Worm (Caenorhabditis elegans): ENCODE results near the gene sax-3.

The sax-3 gene

ce11 chrX:3453870-3454269 lies 11.9 kb downstream of the sax-3 start:
- TF ChIP-seq F57A8.1 (GFP tag; optimal IDR thresholded peaks at IDR 0.05) (no peak), nhr-120 (GFP tag; IDR thresholded peaks at IDR 0.05) (no peak), attf-3 (GFP tag; conservative IDR thresholded peaks at IDR 0.05) (no peak), sea-2 (GFP tag; IDR thresholded peaks at IDR 0.05) (no peak), Y53G8AR.9 (GFP tag; conservative IDR thresholded peaks at IDR 0.05) (no peak), rec-8 (tag; optimal IDR thresholded peaks at IDR 0.05) (no peak)

- no peak for TF ChIP-seq F23B12.7 (tag; optimal IDR thresholded peaks at IDR 0.05; ENCODE audit: insufficient read depth)
- TF ChIP-seq bed-1 (GFP tag; IDR thresholded peaks at IDR 0.05), result no peak
- TF ChIP-seq F22D6.2 (tag; optimal IDR thresholded peaks at IDR 0.05), result no peak
- no peak for TF ChIP-seq sptf-2 (GFP tag; optimal IDR thresholded peaks at IDR 0.05)
- TF ChIP-seq rec-8 (tag; optimal IDR thresholded peaks at IDR 0.05), result no peak
- TF ChIP-seq ccch-3 (GFP tag; optimal IDR thresholded peaks at IDR 0.05), result no peak
- no peak for TF ChIP-seq aptf-3 (GFP tag; IDR thresholded peaks at IDR 0.05)
- TF ChIP-seq ekl-4 (GFP tag; IDR thresholded peaks at IDR 0.05), result no peak
- TF ChIP-seq zfh-2 (GFP tag; conservative IDR thresholded peaks at IDR 0.05), result no peak
- no peak for TF ChIP-seq lsl-1 (GFP tag; optimal IDR thresholded peaks at IDR 0.05)
Observed at ce11 chrX:3451122-3451521, 14.6 kb downstream of the sax-3 start, which contains the start of gene ZK813.5. Gene ZK813.5, minus strand, starts transcription at chrX:3451222.

DNA sequence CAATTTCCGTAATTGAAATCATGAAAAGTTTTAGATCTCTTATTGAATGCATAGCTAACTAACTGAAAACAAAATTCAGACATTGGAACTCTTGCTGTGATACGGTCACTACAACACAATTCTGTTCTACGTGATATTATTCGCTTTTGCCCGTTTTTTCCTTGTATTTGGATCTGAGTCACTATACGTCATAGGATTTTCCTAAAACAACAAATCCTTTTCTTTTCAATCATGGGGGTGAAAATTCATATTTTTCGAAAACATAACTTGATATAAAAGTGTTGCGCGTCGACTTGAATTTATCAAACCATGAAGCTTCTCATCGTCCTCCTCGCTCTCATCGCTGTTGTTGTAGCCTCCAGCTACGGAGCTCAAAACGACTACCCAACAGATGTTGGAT lies 19.7 kb downstream of the sax-3 start, which contains the start of gene ZK813.1:
TSS of gene ZK813.1 (plus strand) at position 301 of the 400 bp plus-strand sequence.
- TF ChIP-seq mxl-1 (tag; optimal IDR thresholded peaks at IDR 0.05) (no peak), ceh-79 (tag; optimal IDR thresholded peaks at IDR 0.05) (no peak), B0336.3 (GFP tag; IDR thresholded peaks at IDR 0.05) (no peak)

- TF ChIP-seq ztf-3 (GFP tag; optimal IDR thresholded peaks at IDR 0.05) (no peak), T07F8.4 (tag; optimal IDR thresholded peaks at IDR 0.05) (no peak), nhr-120 (GFP tag; IDR thresholded peaks at IDR 0.05) (no peak)
Observed at ce11 chrX:3444514-3444913, 21.2 kb downstream of the sax-3 start, which contains the start of gene ZK813.7. Gene ZK813.7, plus strand, starts transcription at chrX:3444814.

DNA sequence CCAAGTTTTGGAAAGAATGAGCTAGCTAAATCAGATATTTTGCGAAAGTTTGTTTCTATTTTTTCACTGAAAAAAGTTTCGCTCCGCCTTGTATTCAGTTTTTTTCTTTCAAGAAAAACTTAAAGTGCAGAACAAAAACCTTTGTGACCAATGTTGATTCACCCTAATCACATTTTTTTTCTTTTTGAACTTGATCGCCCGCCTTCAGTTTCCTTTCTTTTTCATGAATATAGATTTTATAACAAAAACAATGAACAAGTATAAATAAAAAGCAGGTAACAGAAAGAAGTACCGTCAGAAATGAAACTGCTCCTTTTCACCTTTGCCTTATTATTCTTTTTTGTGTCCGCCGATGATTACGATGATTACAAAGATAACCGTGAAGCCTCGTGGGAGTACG lies 22.2 kb downstream of the sax-3 start, which contains the start of gene ZK813.2:
TSS of gene ZK813.2 (plus strand) at position 301 of the 400 bp plus-strand sequence.
- no peak for TF ChIP-seq Y53F4B.3 (GFP tag; IDR thresholded peaks at IDR 0.05)
- TF ChIP-seq xnd-1 (tag; optimal IDR thresholded peaks at IDR 0.05), result no peak
- TF ChIP-seq lin-26 (GFP tag; IDR thresholded peaks at IDR 0.05), result no peak
- no peak for TF ChIP-seq nhr-27 (tag; optimal IDR thresholded peaks at IDR 0.05)
- no peak for TF ChIP-seq mes-4 (tag; optimal IDR thresholded peaks at IDR 0.05)
- TF ChIP-seq hmg-20 (GFP tag; IDR thresholded peaks at IDR 0.05), result no peak
- TF ChIP-seq F23B12.7 (tag; optimal IDR thresholded peaks at IDR 0.05; ENCODE audit: insufficient read depth), result no peak
- no peak for TF ChIP-seq tlf-1 (GFP tag; optimal IDR thresholded peaks at IDR 0.05)
- TF ChIP-seq D2030.7 (GFP tag; IDR thresholded peaks at IDR 0.05), result no peak

ce11 chrX:3441539-3441938 lies 24.2 kb downstream of the sax-3 start, which contains the start of gene ZK813.3:
Gene ZK813.3, plus strand, starts transcription at chrX:3441839.
- no peak for TF ChIP-seq Y53G8AR.9 (GFP tag; conservative IDR thresholded peaks at IDR 0.05)

- TF ChIP-seq pbrm-1 (GFP tag; IDR thresholded peaks at IDR 0.05) (no peak), snpc-1.1 (tag; optimal IDR thresholded peaks at IDR 0.05; ENCODE audit: insufficient read depth) (no peak), Y53F4B.3 (GFP tag; IDR thresholded peaks at IDR 0.05) (no peak), madf-6 (GFP tag; IDR thresholded peaks at IDR 0.05) (no peak), tbp1 (GFP tag; optimal IDR thresholded peaks at IDR 0.05) (no peak), nhr-120 (GFP tag; IDR thresholded peaks at IDR 0.05) (no peak), hlh-12 (tag; optimal IDR thresholded peaks at IDR 0.05) (no peak), pha-4 (tag; optimal IDR thresholded peaks at IDR 0.05) (no peak), somi-1 (GFP tag; optimal IDR thresholded peaks at IDR 0.05) (no peak), akir-1 (GFP tag; optimal IDR thresholded peaks at IDR 0.05) (no peak), F22D6.2 (tag; optimal IDR thresholded peaks at IDR 0.05) (no peak), mel-28 (tag; optimal IDR thresholded peaks at IDR 0.05; ENCODE audit: borderline replicate concordance) (no peak), repo-1 (tag; optimal IDR thresholded peaks at IDR 0.05) (no peak), B0261.1 (tag; optimal IDR thresholded peaks at IDR 0.05) (no peak), ceh-79 (tag; optimal IDR thresholded peaks at IDR 0.05) (no peak)
Observed at ce11 chrX:3440308-3440707, 25.4 kb downstream of the sax-3 start.

Data from whole organism, young adult.